Worm (Caenorhabditis elegans): ENCODE results near the gene smrc-1.

The smrc-1 gene

ce11 chrIII:6390644-6391043 is at the start of gene smrc-1:
smrc-1 (plus strand) TSS chrIII:6390944.
- no peak for TF ChIP-seq dao-5 (tag; optimal IDR thresholded peaks at IDR 0.05)
- TF ChIP-seq him-1 (tag; optimal IDR thresholded peaks at IDR 0.05): no peak
- no peak for TF ChIP-seq W03F9.2 (tag; optimal IDR thresholded peaks at IDR 0.05)

ce11 chrIII:6341878-6342453 is 48.8 kb upstream of the smrc-1 start, which contains the start of gene rpn-13:
rpn-13 (minus strand) TSS chrIII:6341928.
- TF ChIP-seq W03F9.2 (tag; optimal IDR thresholded peaks at IDR 0.05) (peak; percentile 1), him-1 (tag; optimal IDR thresholded peaks at IDR 0.05) (peak; percentile 29), dao-5 (tag; optimal IDR thresholded peaks at IDR 0.05) (no peak)

- no peak for TF ChIP-seq him-1 (tag; optimal IDR thresholded peaks at IDR 0.05)
- TF ChIP-seq dao-5 (tag; optimal IDR thresholded peaks at IDR 0.05): no peak
- no peak for TF ChIP-seq W03F9.2 (tag; optimal IDR thresholded peaks at IDR 0.05)
Observed at ce11 chrIII:6343229-6343628, 47.5 kb upstream of the smrc-1 start, which contains the start of gene C56G2.9. C56G2.9 (minus strand) TSS chrIII:6343329.

ce11 chrIII:6344737-6345136 is 46.0 kb upstream of the smrc-1 start:
- peak; percentile 90 for TF ChIP-seq W03F9.2 (tag; optimal IDR thresholded peaks at IDR 0.05)
- no peak for TF ChIP-seq dao-5 (tag; optimal IDR thresholded peaks at IDR 0.05)
- TF ChIP-seq him-1 (tag; optimal IDR thresholded peaks at IDR 0.05): peak; percentile 74

ce11 chrIII:6345968-6346498 is 44.7 kb upstream of the smrc-1 start, which contains the start of the genes trmt-10C.2 and C56G2.22:
trmt-10C.2 (plus strand) TSS chrIII:6346281.
C56G2.22 (plus strand) TSS chrIII:6346448.
- TF ChIP-seq dao-5 (tag; optimal IDR thresholded peaks at IDR 0.05) (no peak), W03F9.2 (tag; optimal IDR thresholded peaks at IDR 0.05) (no peak), him-1 (tag; optimal IDR thresholded peaks at IDR 0.05) (no peak)

- TF ChIP-seq dao-5 (tag; optimal IDR thresholded peaks at IDR 0.05) (no peak), him-1 (tag; optimal IDR thresholded peaks at IDR 0.05) (peak; percentile 64)
Observed at ce11 chrIII:6348578-6348977, 42.2 kb upstream of the smrc-1 start.

- TF ChIP-seq W03F9.2 (tag; optimal IDR thresholded peaks at IDR 0.05) (no peak), dao-5 (tag; optimal IDR thresholded peaks at IDR 0.05) (no peak)
Observed at ce11 chrIII:6350424-6350823, 40.3 kb upstream of the smrc-1 start.

- no peak for TF ChIP-seq W03F9.2 (tag; optimal IDR thresholded peaks at IDR 0.05)
Observed at ce11 chrIII:6351438-6351837, 39.3 kb upstream of the smrc-1 start.

- no peak for TF ChIP-seq him-1 (tag; optimal IDR thresholded peaks at IDR 0.05)
- no peak for TF ChIP-seq W03F9.2 (tag; optimal IDR thresholded peaks at IDR 0.05)
- no peak for TF ChIP-seq dao-5 (tag; optimal IDR thresholded peaks at IDR 0.05)
Observed at ce11 chrIII:6352459-6352858, 38.3 kb upstream of the smrc-1 start.

- TF ChIP-seq W03F9.2 (tag; optimal IDR thresholded peaks at IDR 0.05) (no peak), dao-5 (tag; optimal IDR thresholded peaks at IDR 0.05) (no peak), him-1 (tag; optimal IDR thresholded peaks at IDR 0.05) (no peak)
Observed at ce11 chrIII:6353084-6353483, 37.7 kb upstream of the smrc-1 start, which contains the start of gene akap-1. akap-1 (plus strand) TSS chrIII:6353384.

- no peak for TF ChIP-seq dao-5 (tag; optimal IDR thresholded peaks at IDR 0.05)
- no peak for TF ChIP-seq him-1 (tag; optimal IDR thresholded peaks at IDR 0.05)
- no peak for TF ChIP-seq W03F9.2 (tag; optimal IDR thresholded peaks at IDR 0.05)
Observed at ce11 chrIII:6355359-6355758, 35.4 kb upstream of the smrc-1 start.

- TF ChIP-seq W03F9.2 (tag; optimal IDR thresholded peaks at IDR 0.05): no peak
- no peak for TF ChIP-seq dao-5 (tag; optimal IDR thresholded peaks at IDR 0.05)
- no peak for TF ChIP-seq him-1 (tag; optimal IDR thresholded peaks at IDR 0.05)
Observed at ce11 chrIII:6356007-6356406, 34.7 kb upstream of the smrc-1 start.

- TF ChIP-seq him-1 (tag; optimal IDR thresholded peaks at IDR 0.05): no peak
- no peak for TF ChIP-seq W03F9.2 (tag; optimal IDR thresholded peaks at IDR 0.05)
- no peak for TF ChIP-seq dao-5 (tag; optimal IDR thresholded peaks at IDR 0.05)
Observed at ce11 chrIII:6356764-6357163, 34.0 kb upstream of the smrc-1 start.

- TF ChIP-seq W03F9.2 (tag; optimal IDR thresholded peaks at IDR 0.05) (no peak), him-1 (tag; optimal IDR thresholded peaks at IDR 0.05) (no peak), dao-5 (tag; optimal IDR thresholded peaks at IDR 0.05) (no peak)
Observed at ce11 chrIII:6358704-6359103, 32.0 kb upstream of the smrc-1 start.
